Comparison of ENCODE assay signal across 1 fruit fly cellular context in the genomic region with DNA sequence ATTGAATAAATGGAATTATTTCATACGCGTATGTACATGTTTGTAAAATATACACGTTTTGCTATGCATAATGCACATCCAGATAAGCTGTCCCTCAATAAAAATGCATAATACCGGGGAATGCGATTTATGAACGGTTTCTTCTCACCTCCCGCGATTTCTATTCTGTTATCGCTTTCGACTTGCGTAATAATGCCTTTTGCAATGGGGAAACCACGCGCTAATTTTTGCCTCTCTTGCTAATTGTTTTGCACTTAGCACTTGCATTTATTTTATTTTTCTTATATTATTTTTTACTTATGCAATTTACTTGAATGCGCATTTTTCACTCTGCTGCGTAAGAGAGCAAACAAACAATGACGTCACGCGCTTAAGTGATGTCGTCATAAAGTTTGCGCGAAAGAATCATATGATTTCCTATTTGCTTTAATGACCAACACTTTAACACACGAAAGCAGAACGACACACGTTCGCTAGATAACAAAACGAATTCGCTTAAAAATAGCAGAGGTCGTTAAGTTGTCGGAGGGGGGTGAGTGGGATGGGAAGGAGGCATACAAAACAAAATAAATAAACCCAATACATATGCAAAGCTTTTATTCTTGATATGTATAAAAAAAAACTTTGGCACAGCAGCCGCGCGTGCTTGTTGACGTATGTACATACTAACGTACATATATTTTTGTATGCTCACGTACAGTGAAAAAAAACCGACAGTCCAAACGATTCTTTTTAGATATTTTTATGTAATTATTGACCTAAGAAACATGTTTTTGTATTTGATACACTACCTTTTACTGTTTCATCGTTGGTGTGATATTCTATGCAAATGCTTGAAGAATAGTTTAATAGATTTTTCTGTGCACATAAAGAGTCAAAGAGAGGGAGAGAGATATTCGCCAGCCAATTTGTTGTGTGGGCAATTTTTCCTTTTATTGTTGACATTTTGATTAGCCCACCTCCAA.
TF ChIP-seq lines count a peak whose summit lies in the region.

No protein-coding gene starts in this region.

TF ChIP-seq in whole organism, embryonic, 481 proteins besides CTCF, POLR2A, EP300 and RAD21 (continued from another document and continues in another):
- TF ChIP-seq phol (tag; optimal IDR thresholded peaks at IDR 0.05; lab: Kevin White, UChicago): peak; percentile 47
- peak; percentile 34 to 40 for TF ChIP-seq chif (GFP tag; optimal IDR thresholded peaks at IDR 0.05; lab: Kevin White, UChicago)
- TF ChIP-seq kni (GFP tag; optimal IDR thresholded peaks at IDR 0.05; lab: Kevin White, UChicago): no peak
- peak; percentile 36 for TF ChIP-seq org-1 (GFP tag; optimal IDR thresholded peaks at IDR 0.05; lab: Kevin White, UChicago)
- peak; percentile 65 for TF ChIP-seq fd3F (GFP tag; optimal IDR thresholded peaks at IDR 0.05; lab: Kevin White, UChicago)
- TF ChIP-seq CG16815 (GFP tag; optimal IDR thresholded peaks at IDR 0.05; lab: Kevin White, UChicago): peak; percentile 27
- peak; percentile 70 for TF ChIP-seq CG7556 (GFP tag; optimal IDR thresholded peaks at IDR 0.05; lab: Kevin White, UChicago)
- TF ChIP-seq Abd-B (GFP tag; optimal IDR thresholded peaks at IDR 0.05; lab: Kevin White, UChicago): peak; percentile 32
- peak; percentile 59 for TF ChIP-seq CG6854 (GFP tag; optimal IDR thresholded peaks at IDR 0.05; lab: Kevin White, UChicago)
- TF ChIP-seq CG12744 (GFP tag; optimal IDR thresholded peaks at IDR 0.05; lab: Kevin White, UChicago): peak; percentile 42
- peak; percentile 39 for TF ChIP-seq CG12104 (GFP tag; optimal IDR thresholded peaks at IDR 0.05; lab: Kevin White, UChicago)
- TF ChIP-seq D (optimal IDR thresholded peaks at IDR 0.05; lab: Kevin White, UChicago): no peak
- TF ChIP-seq D (GFP tag; optimal IDR thresholded peaks at IDR 0.05; lab: Kevin White, UChicago): peak; percentile 31
- peak; percentile 52 for TF ChIP-seq CG9437 (GFP tag; optimal IDR thresholded peaks at IDR 0.05; lab: Kevin White, UChicago)
- no peak for TF ChIP-seq CG4730 (GFP tag; IDR thresholded peaks at IDR 0.05; lab: Robert Waterston, UW)
- no peak for TF ChIP-seq CG15073 (GFP tag; optimal IDR thresholded peaks at IDR 0.05; lab: Kevin White, UChicago)
- no peak for TF ChIP-seq vfl (GFP tag; optimal IDR thresholded peaks at IDR 0.05; lab: Kevin White, UChicago)
- peak; percentile 27 for TF ChIP-seq pfk (GFP tag; optimal IDR thresholded peaks at IDR 0.05; lab: Kevin White, UChicago)
- TF ChIP-seq CG12391 (tag; optimal IDR thresholded peaks at IDR 0.05; lab: Kevin White, UChicago): peak; percentile 59
- no peak for TF ChIP-seq gt (GFP tag; IDR thresholded peaks at IDR 0.05; lab: Robert Waterston, UW)
- TF ChIP-seq dpn (GFP tag; optimal IDR thresholded peaks at IDR 0.05; lab: Kevin White, UChicago): peak; percentile 63 to 71
- peak; percentile 1 for TF ChIP-seq Antp (GFP tag; optimal IDR thresholded peaks at IDR 0.05; lab: Kevin White, UChicago)
- TF ChIP-seq CG1792 (GFP tag; optimal IDR thresholded peaks at IDR 0.05; lab: Kevin White, UChicago): peak; percentile 49
- peak; percentile 54 for TF ChIP-seq CG18476 (GFP tag; optimal IDR thresholded peaks at IDR 0.05; lab: Kevin White, UChicago)
- TF ChIP-seq Hr51 (GFP tag; optimal IDR thresholded peaks at IDR 0.05; lab: Kevin White, UChicago): peak; percentile 20 to 83
- peak; percentile 59 for TF ChIP-seq HmgZ (tag; optimal IDR thresholded peaks at IDR 0.05; lab: Kevin White, UChicago)
- peak; percentile 39 for TF ChIP-seq Max (GFP tag; optimal IDR thresholded peaks at IDR 0.05; lab: Kevin White, UChicago)
- peak; percentile 21 for TF ChIP-seq luna (GFP tag; optimal IDR thresholded peaks at IDR 0.05; lab: Kevin White, UChicago)
- TF ChIP-seq CG1602 (GFP tag; optimal IDR thresholded peaks at IDR 0.05; lab: Kevin White, UChicago): peak; percentile 46
- TF ChIP-seq insv (GFP tag; optimal IDR thresholded peaks at IDR 0.05; lab: Kevin White, UChicago): no peak
- peak; percentile 20 for TF ChIP-seq Side (GFP tag; optimal IDR thresholded peaks at IDR 0.05; lab: Kevin White, UChicago)
- no peak for TF ChIP-seq CG6272 (GFP tag; IDR thresholded peaks at IDR 0.05; lab: Robert Waterston, UW)
- TF ChIP-seq Nf-YC (tag; optimal IDR thresholded peaks at IDR 0.05; lab: Kevin White, UChicago): peak; percentile 16
- TF ChIP-seq Poxn (GFP tag; IDR thresholded peaks at IDR 0.05; lab: Robert Waterston, UW): no peak
- no peak for TF ChIP-seq CG3065 (GFP tag; optimal IDR thresholded peaks at IDR 0.05; lab: Kevin White, UChicago)
- TF ChIP-seq Deaf1 (tag; optimal IDR thresholded peaks at IDR 0.05; lab: Kevin White, UChicago): peak; percentile 63
- TF ChIP-seq CG8089 (GFP tag; optimal IDR thresholded peaks at IDR 0.05; lab: Kevin White, UChicago): peak; percentile 28
- TF ChIP-seq CG4424 (GFP tag; optimal IDR thresholded peaks at IDR 0.05; lab: Kevin White, UChicago): peak; percentile 51
- no peak for TF ChIP-seq CG9797 (GFP tag; optimal IDR thresholded peaks at IDR 0.05; lab: Kevin White, UChicago)
- peak; percentile 57 for TF ChIP-seq unpg (GFP tag; optimal IDR thresholded peaks at IDR 0.05; lab: Kevin White, UChicago)
- peak; percentile 54 for TF ChIP-seq Camta (GFP tag; optimal IDR thresholded peaks at IDR 0.05; lab: Kevin White, UChicago)
- TF ChIP-seq CG9727 (GFP tag; optimal IDR thresholded peaks at IDR 0.05; lab: Kevin White, UChicago): peak; percentile 75
- peak; percentile 71 for TF ChIP-seq CoRest (tag; optimal IDR thresholded peaks at IDR 0.05; lab: Kevin White, UChicago)
- no peak for TF ChIP-seq CG11504 (tag; optimal IDR thresholded peaks at IDR 0.05; lab: Kevin White, UChicago)
- peak; percentile 67 for TF ChIP-seq nau (GFP tag; optimal IDR thresholded peaks at IDR 0.05; lab: Kevin White, UChicago)
- no peak for TF ChIP-seq CG17186 (GFP tag; optimal IDR thresholded peaks at IDR 0.05; lab: Kevin White, UChicago)
- no peak for TF ChIP-seq Kr (GFP tag; optimal IDR thresholded peaks at IDR 0.05; lab: Kevin White, UChicago)
- peak; percentile 77 for TF ChIP-seq CG6765 (GFP tag; optimal IDR thresholded peaks at IDR 0.05; lab: Kevin White, UChicago)
- peak; percentile 74 for TF ChIP-seq CG7839 (tag; optimal IDR thresholded peaks at IDR 0.05; lab: Kevin White, UChicago)
- TF ChIP-seq CG2678 (tag; optimal IDR thresholded peaks at IDR 0.05; lab: Kevin White, UChicago): peak; percentile 84
- no peak for TF ChIP-seq CG9932 (GFP tag; IDR thresholded peaks at IDR 0.05; lab: Robert Waterston, UW)
- TF ChIP-seq CG11085 (GFP tag; IDR thresholded peaks at IDR 0.05; lab: Robert Waterston, UW): no peak
- peak; percentile 59 for TF ChIP-seq CHES-1-like (GFP tag; optimal IDR thresholded peaks at IDR 0.05; lab: Kevin White, UChicago)
- TF ChIP-seq HLH4C (GFP tag; IDR thresholded peaks at IDR 0.05; lab: Robert Waterston, UW; ENCODE audit: partially characterized antibody): no peak
- TF ChIP-seq gfzf (GFP tag; optimal IDR thresholded peaks at IDR 0.05; lab: Kevin White, UChicago): no peak
- peak; percentile 21 for TF ChIP-seq CG18262 (tag; optimal IDR thresholded peaks at IDR 0.05; lab: Kevin White, UChicago)
- peak; percentile 62 for TF ChIP-seq dmrt99B (tag; optimal IDR thresholded peaks at IDR 0.05; lab: Kevin White, UChicago)
- TF ChIP-seq CG3407 (GFP tag; optimal IDR thresholded peaks at IDR 0.05; lab: Kevin White, UChicago): no peak
- TF ChIP-seq Aef1 (GFP tag; IDR thresholded peaks at IDR 0.05; lab: Robert Waterston, UW): no peak
- TF ChIP-seq bab2 (GFP tag; optimal IDR thresholded peaks at IDR 0.05; lab: Kevin White, UChicago): peak; percentile 60
- no peak for TF ChIP-seq da (GFP tag; optimal IDR thresholded peaks at IDR 0.05; lab: Kevin White, UChicago)
- TF ChIP-seq bcd (GFP tag; optimal IDR thresholded peaks at IDR 0.05; lab: Kevin White, UChicago): peak; percentile 73
- TF ChIP-seq CG11247 (GFP tag; IDR thresholded peaks at IDR 0.05; lab: Robert Waterston, UW): no peak
- TF ChIP-seq CG13123 (GFP tag; optimal IDR thresholded peaks at IDR 0.05; lab: Kevin White, UChicago): no peak
- TF ChIP-seq Mrtf (GFP tag; IDR thresholded peaks at IDR 0.05; lab: Robert Waterston, UW): no peak
- TF ChIP-seq ewg (GFP tag; optimal IDR thresholded peaks at IDR 0.05; lab: Kevin White, UChicago): peak; percentile 19
- TF ChIP-seq sim (GFP tag; IDR thresholded peaks at IDR 0.05; lab: Robert Waterston, UW): no peak
- no peak for TF ChIP-seq cas (GFP tag; IDR thresholded peaks at IDR 0.05; lab: Robert Waterston, UW)
- TF ChIP-seq Fer3 (tag; optimal IDR thresholded peaks at IDR 0.05; lab: Kevin White, UChicago): peak; percentile 51
- TF ChIP-seq pzg (GFP tag; optimal IDR thresholded peaks at IDR 0.05; lab: Kevin White, UChicago): peak; percentile 3
- TF ChIP-seq CG4854 (GFP tag; optimal IDR thresholded peaks at IDR 0.05; lab: Kevin White, UChicago): peak; percentile 65
- TF ChIP-seq cad (GFP tag; optimal IDR thresholded peaks at IDR 0.05; lab: Kevin White, UChicago): no peak
- TF ChIP-seq emc (GFP tag; optimal IDR thresholded peaks at IDR 0.05; lab: Kevin White, UChicago): peak; percentile 5
- TF ChIP-seq Hsf (GFP tag; optimal IDR thresholded peaks at IDR 0.05; lab: Kevin White, UChicago): peak; percentile 65
- TF ChIP-seq CG8924 (tag; optimal IDR thresholded peaks at IDR 0.05; lab: Kevin White, UChicago): peak; percentile 48
- TF ChIP-seq nerfin-1 (tag; optimal IDR thresholded peaks at IDR 0.05; lab: Kevin White, UChicago): no peak
- peak; percentile 76 for TF ChIP-seq sd (tag; optimal IDR thresholded peaks at IDR 0.05; lab: Kevin White, UChicago)
- peak; percentile 60 for TF ChIP-seq CG12071 (GFP tag; optimal IDR thresholded peaks at IDR 0.05; lab: Kevin White, UChicago)
- TF ChIP-seq CG6254 (GFP tag; optimal IDR thresholded peaks at IDR 0.05; lab: Kevin White, UChicago): no peak
- TF ChIP-seq Bdp1 (GFP tag; optimal IDR thresholded peaks at IDR 0.05; lab: Kevin White, UChicago): peak; percentile 43
- TF ChIP-seq ERR (GFP tag; optimal IDR thresholded peaks at IDR 0.05; lab: Kevin White, UChicago): peak; percentile 29
- no peak for TF ChIP-seq Sry-β (GFP tag; optimal IDR thresholded peaks at IDR 0.05; lab: Kevin White, UChicago)
- TF ChIP-seq Opbp (GFP tag; IDR thresholded peaks at IDR 0.05; lab: Robert Waterston, UW; ENCODE audit: partially characterized antibody): no peak
- TF ChIP-seq CG7987 (GFP tag; optimal IDR thresholded peaks at IDR 0.05; lab: Kevin White, UChicago): peak; percentile 89
- peak; percentile 41; the same call in 2 of the 4 replicates for TF ChIP-seq Gug (GFP tag; IDR thresholded peaks at IDR 0.05; lab: Robert Waterston, UW)
- TF ChIP-seq lbe (GFP tag; optimal IDR thresholded peaks at IDR 0.05; lab: Kevin White, UChicago): no peak
- no peak for TF ChIP-seq CG34224 (GFP tag; IDR thresholded peaks at IDR 0.05; lab: Robert Waterston, UW; ENCODE audit: partially characterized antibody)
- peak; percentile 43 for TF ChIP-seq shn (GFP tag; optimal IDR thresholded peaks at IDR 0.05; lab: Kevin White, UChicago)
- TF ChIP-seq Pdp1 (GFP tag; optimal IDR thresholded peaks at IDR 0.05; lab: Kevin White, UChicago): peak; percentile 43 to 73
- TF ChIP-seq CG8388 (GFP tag; optimal IDR thresholded peaks at IDR 0.05; lab: Kevin White, UChicago): peak; percentile 12
- TF ChIP-seq CG30403 (GFP tag; optimal IDR thresholded peaks at IDR 0.05; lab: Kevin White, UChicago): peak; percentile 54
- no peak for TF ChIP-seq CG7745 (tag; optimal IDR thresholded peaks at IDR 0.05; lab: Kevin White, UChicago)
- no peak for TF ChIP-seq trem (tag; optimal IDR thresholded peaks at IDR 0.05; lab: Kevin White, UChicago)
- TF ChIP-seq CG15514 (GFP tag; optimal IDR thresholded peaks at IDR 0.05; lab: Kevin White, UChicago): peak; percentile 76
- no peak for TF ChIP-seq nom (GFP tag; optimal IDR thresholded peaks at IDR 0.05; lab: Kevin White, UChicago)
- no peak for TF ChIP-seq fd64A (GFP tag; optimal IDR thresholded peaks at IDR 0.05; lab: Kevin White, UChicago)
- no peak for TF ChIP-seq dati (GFP tag; IDR thresholded peaks at IDR 0.05; lab: Robert Waterston, UW)
- TF ChIP-seq Hand (GFP tag; optimal IDR thresholded peaks at IDR 0.05; lab: Kevin White, UChicago): peak; percentile 55
- peak; percentile 69 for TF ChIP-seq CG12155 (GFP tag; optimal IDR thresholded peaks at IDR 0.05; lab: Kevin White, UChicago)
- TF ChIP-seq CG7357 (GFP tag; IDR thresholded peaks at IDR 0.05; lab: Robert Waterston, UW): peak; percentile 55; the same call in 1 of the 3 replicates
- TF ChIP-seq CG18764 (GFP tag; optimal IDR thresholded peaks at IDR 0.05; lab: Kevin White, UChicago): peak; percentile 30
- peak; percentile 19 for TF ChIP-seq CG3995 (GFP tag; optimal IDR thresholded peaks at IDR 0.05; lab: Kevin White, UChicago)
- peak; percentile 91 for TF ChIP-seq CG10543 (GFP tag; optimal IDR thresholded peaks at IDR 0.05; lab: Kevin White, UChicago)
- no peak for TF ChIP-seq sc (optimal IDR thresholded peaks at IDR 0.05; lab: Kevin White, UChicago)
- peak; percentile 8 for TF ChIP-seq sc (GFP tag; optimal IDR thresholded peaks at IDR 0.05; lab: Kevin White, UChicago)
- peak; percentile 52 for TF ChIP-seq CG1233 (GFP tag; optimal IDR thresholded peaks at IDR 0.05; lab: Kevin White, UChicago)
- no peak for TF ChIP-seq seq (GFP tag; IDR thresholded peaks at IDR 0.05; lab: Robert Waterston, UW)
- TF ChIP-seq CG10274 (GFP tag; optimal IDR thresholded peaks at IDR 0.05; lab: Kevin White, UChicago): peak; percentile 47
- peak; percentile 70 for TF ChIP-seq crc (GFP tag; optimal IDR thresholded peaks at IDR 0.05; lab: Kevin White, UChicago)
- peak; percentile 81 for TF ChIP-seq mirr (GFP tag; optimal IDR thresholded peaks at IDR 0.05; lab: Kevin White, UChicago)
- peak; percentile 52 for TF ChIP-seq CG15011 (GFP tag; optimal IDR thresholded peaks at IDR 0.05; lab: Kevin White, UChicago)
- TF ChIP-seq CG5180 (GFP tag; optimal IDR thresholded peaks at IDR 0.05; lab: Kevin White, UChicago): peak; percentile 23
- peak; percentile 59 for TF ChIP-seq az2 (GFP tag; optimal IDR thresholded peaks at IDR 0.05; lab: Kevin White, UChicago)
- no peak for TF ChIP-seq Oaz (GFP tag; IDR thresholded peaks at IDR 0.05; lab: Robert Waterston, UW)
- TF ChIP-seq CG16779 (GFP tag; IDR thresholded peaks at IDR 0.05; lab: Robert Waterston, UW): no peak
- no peak for TF ChIP-seq twi (tag; optimal IDR thresholded peaks at IDR 0.05; lab: Kevin White, UChicago)
- TF ChIP-seq fu2 (GFP tag; optimal IDR thresholded peaks at IDR 0.05; lab: Kevin White, UChicago): peak; percentile 62
- TF ChIP-seq CG1603 (tag; optimal IDR thresholded peaks at IDR 0.05; lab: Kevin White, UChicago): peak; percentile 19
- no peak for TF ChIP-seq CkIIα-i1 (GFP tag; IDR thresholded peaks at IDR 0.05; lab: Robert Waterston, UW)
- no peak for TF ChIP-seq prd (optimal IDR thresholded peaks at IDR 0.05; lab: Kevin White, UChicago)
- TF ChIP-seq prd (GFP tag; IDR thresholded peaks at IDR 0.05; lab: Robert Waterston, UW): no peak
- TF ChIP-seq Vsx1 (GFP tag; optimal IDR thresholded peaks at IDR 0.05; lab: Kevin White, UChicago): peak; percentile 65
